Worm (Caenorhabditis elegans): ENCODE results near the gene C18B2.3.

The C18B2.3 gene

DNA sequence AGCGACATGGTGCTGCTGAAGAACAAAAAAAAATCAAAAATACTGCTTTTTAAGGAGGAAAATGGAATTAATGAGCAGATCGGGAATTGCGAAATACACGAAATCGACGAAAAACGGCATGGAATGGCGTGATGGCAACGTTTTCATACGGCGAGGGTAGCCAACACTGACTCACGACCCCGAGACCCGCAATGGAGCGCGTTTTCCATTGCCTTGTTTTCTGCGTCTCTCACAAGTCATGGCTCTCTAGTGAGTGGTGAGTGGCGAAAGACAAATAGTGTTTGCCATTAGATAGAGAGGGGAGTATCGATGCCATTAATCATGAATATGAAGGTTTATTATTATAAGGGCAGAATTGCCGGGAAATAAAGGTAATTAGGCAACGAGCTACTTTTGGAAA, 4.1 kb downstream of the C18B2.3 start, which contains the start of gene C18B2.4 (continued):
- TF ChIP-seq dve-1 (tag; optimal IDR thresholded peaks at IDR 0.05; ENCODE audit: insufficient read depth) (peak; percentile 79), ceh-82 (tag; optimal IDR thresholded peaks at IDR 0.05) (no peak), rbr-2 (tag; optimal IDR thresholded peaks at IDR 0.05) (peak; percentile 67), mes-2 (tag; optimal IDR thresholded peaks at IDR 0.05; ENCODE audit: poor library complexity, severe bottlenecking) (peak; percentile 68), pha-4 (GFP tag; IDR thresholded peaks at IDR 0.05) (no peak), pha-4 (tag; optimal IDR thresholded peaks at IDR 0.05) (peak; percentile 59), ceh-32 (tag; optimal IDR thresholded peaks at IDR 0.05; ENCODE audit: poor library complexity) (no peak)

DNA sequence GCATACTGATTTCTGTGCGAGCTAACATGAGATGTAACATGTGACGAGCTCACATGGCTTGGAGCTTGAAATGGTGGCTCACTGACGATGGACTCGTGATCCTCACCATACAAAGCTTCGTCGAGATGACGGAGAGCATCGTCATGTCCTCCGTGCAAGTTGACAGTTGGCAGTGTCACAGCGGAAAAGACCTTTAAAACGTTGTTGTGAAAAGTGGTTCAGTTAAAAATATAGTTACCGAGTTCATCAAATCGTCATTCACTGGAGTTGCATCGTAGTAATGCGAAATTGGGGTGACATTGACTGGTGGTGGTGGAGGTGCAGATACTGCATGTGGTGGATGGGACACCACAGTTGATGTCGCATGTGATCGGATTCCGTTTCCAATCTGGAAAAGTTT, 8.8 kb downstream of the C18B2.3 start:
- peak; percentile 62 for TF ChIP-seq aha-1 (tag)
- peak in 1 of 2 experiments; percentile 76 for TF ChIP-seq unc-62 (GFP tag; optimal IDR thresholded peaks at IDR 0.05 in 1 of 2)
- TF ChIP-seq unc-62 (tag; optimal IDR thresholded peaks at IDR 0.05), result no peak
- no peak for TF ChIP-seq spr-3 (GFP tag; optimal IDR thresholded peaks at IDR 0.05)
- TF ChIP-seq dve-1 (tag; optimal IDR thresholded peaks at IDR 0.05; ENCODE audit: insufficient read depth), result no peak
- TF ChIP-seq T26A8.4 (GFP tag; IDR thresholded peaks at IDR 0.05), result no peak

DNA sequence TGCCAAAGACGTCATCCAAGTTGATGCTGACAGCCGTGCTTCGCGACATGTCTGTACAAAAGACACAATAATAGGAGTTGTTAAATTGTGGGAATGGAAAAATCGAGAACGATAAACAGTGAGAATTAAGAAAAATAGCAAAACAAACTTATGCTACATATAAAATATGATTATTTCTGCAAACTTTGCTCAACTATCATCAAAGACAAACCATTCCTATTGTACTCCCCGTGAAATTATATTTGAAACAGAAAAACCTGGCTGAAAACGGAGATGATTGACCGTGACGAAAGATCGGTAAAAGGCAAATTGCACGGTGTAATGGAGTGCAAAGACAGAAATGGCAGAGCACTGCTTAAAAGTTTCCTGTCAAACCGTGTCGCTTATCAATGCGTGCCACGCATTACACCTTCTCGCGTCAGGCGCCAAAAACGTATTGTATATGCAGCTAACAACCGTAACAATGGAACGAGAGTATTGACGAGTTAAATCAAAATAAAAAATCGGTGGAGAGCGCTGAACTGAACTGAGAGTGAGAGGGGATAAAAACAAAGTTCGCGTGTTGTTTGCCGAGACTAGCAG, 9.5 kb downstream of the C18B2.3 start, which contains the start of gene C18B2.5:
Gene C18B2.5 (minus strand): TSS at position 51 of the 582 bp plus-strand sequence.
- no peak for TF ChIP-seq mdl-1 (tag; optimal IDR thresholded peaks at IDR 0.05)
- TF ChIP-seq nhr-77 (tag; optimal IDR thresholded peaks at IDR 0.05), result peak; percentile 64
- peak; percentile 65 for TF ChIP-seq hlh-30 (tag; optimal IDR thresholded peaks at IDR 0.05; ENCODE audit: insufficient read depth)
- TF ChIP-seq daf-16 (GFP tag; optimal IDR thresholded peaks at IDR 0.05), result no peak
- TF ChIP-seq daf-16 (tag; optimal IDR thresholded peaks at IDR 0.05), result peak; percentile 47
- TF ChIP-seq ceh-62 (tag; optimal IDR thresholded peaks at IDR 0.05), result no peak
- TF ChIP-seq vab-7 (GFP tag; IDR thresholded peaks at IDR 0.05), result no peak
- no peak for TF ChIP-seq F49E8.2 (tag; optimal IDR thresholded peaks at IDR 0.05; ENCODE audit: borderline replicate concordance)
- no peak for TF ChIP-seq fos-1 (tag; optimal IDR thresholded peaks at IDR 0.05)
- TF ChIP-seq madf-5 (GFP tag; IDR thresholded peaks at IDR 0.05), result no peak
- TF ChIP-seq lsy-2 (tag; optimal IDR thresholded peaks at IDR 0.05), result no peak
- TF ChIP-seq pqm-1 (tag; optimal IDR thresholded peaks at IDR 0.05), result peak; percentile 87
- peak; percentile 10 for TF ChIP-seq mxl-3 (GFP tag; optimal IDR thresholded peaks at IDR 0.05)
- no peak for TF ChIP-seq T20F7.1 (GFP tag; optimal IDR thresholded peaks at IDR 0.05)
- TF ChIP-seq lin-15B (tag; optimal IDR thresholded peaks at IDR 0.05), result no peak
- TF ChIP-seq lin-29 (GFP tag; IDR thresholded peaks at IDR 0.05), result no peak
- no peak for TF ChIP-seq ceh-32 (tag; optimal IDR thresholded peaks at IDR 0.05; ENCODE audit: poor library complexity)
- no peak for TF ChIP-seq ztf-7 (tag; optimal IDR thresholded peaks at IDR 0.05)
- no peak for TF ChIP-seq pha-4 (GFP tag; IDR thresholded peaks at IDR 0.05)
- no peak for TF ChIP-seq pha-4 (tag; optimal IDR thresholded peaks at IDR 0.05)
- TF ChIP-seq ama-1 (optimal IDR thresholded peaks at IDR 0.05), result no peak
- TF ChIP-seq ceh-20 (GFP tag; IDR thresholded peaks at IDR 0.05), result no peak
- no peak for TF ChIP-seq jun-1 (tag; optimal IDR thresholded peaks at IDR 0.05)
- no peak for TF ChIP-seq ces-1 (GFP tag; optimal IDR thresholded peaks at IDR 0.05)
- TF ChIP-seq dve-1 (tag; optimal IDR thresholded peaks at IDR 0.05; ENCODE audit: insufficient read depth), result peak; percentile 33
- TF ChIP-seq nhr-48 (tag; optimal IDR thresholded peaks at IDR 0.05), result no peak
- TF ChIP-seq F10B5.3 (tag; optimal IDR thresholded peaks at IDR 0.05), result no peak
- TF ChIP-seq nhr-111 (GFP tag; optimal IDR thresholded peaks at IDR 0.05), result no peak
- no peak for TF ChIP-seq madf-9 (GFP tag; conservative IDR thresholded peaks at IDR 0.05)
- no peak for TF ChIP-seq saeg-2 (GFP tag; IDR thresholded peaks at IDR 0.05)
- no peak for TF ChIP-seq Y5F2A.4 (GFP tag; optimal IDR thresholded peaks at IDR 0.05)
- no peak for TF ChIP-seq ctbp-1 (GFP tag; IDR thresholded peaks at IDR 0.05)
- TF ChIP-seq T26A8.4 (GFP tag; IDR thresholded peaks at IDR 0.05), result no peak
- TF ChIP-seq tra-1 (GFP tag; IDR thresholded peaks at IDR 0.05), result no peak
- TF ChIP-seq mep-1 (tag; optimal IDR thresholded peaks at IDR 0.05), result peak; percentile 21
- no peak for TF ChIP-seq daf-8 (GFP tag; IDR thresholded peaks at IDR 0.05)
- peak; percentile 73 for TF ChIP-seq dmd-6 (GFP tag; IDR thresholded peaks at IDR 0.05)
- TF ChIP-seq nhr-10 (tag; optimal IDR thresholded peaks at IDR 0.05), result no peak
- no peak for TF ChIP-seq fkh-10 (GFP tag; optimal IDR thresholded peaks at IDR 0.05)
- no peak for TF ChIP-seq egl-43 (GFP tag; IDR thresholded peaks at IDR 0.05)
